Worm (Caenorhabditis elegans) whole organism, L1 larva: ENCODE results near the gene cox-18.

Source experiments
- aly-2 ChIP-seq: fragments of 150-350 bp; optimal IDR thresholded peaks from 2 replicates; lab custom pipeline; 2014; ENCODE audit warnings: missing biosample characterization, missing genetic modification characterization
- ama-1 ChIP-seq: fragments of 150-350 bp; optimal IDR thresholded peaks from 2 replicates; lab custom pipeline; 2014
- jun-1 ChIP-seq: fragments of 150-350 bp; optimal IDR thresholded peaks from 2 replicates; lab custom pipeline; 2014; ENCODE audit warnings: missing biosample characterization, missing genetic modification reagents, missing genetic modification characterization
- lin-13 ChIP-seq: fragments of 150-350 bp; optimal IDR thresholded peaks from 2 replicates; lab custom pipeline; 2014; ENCODE audit warnings: missing biosample characterization, missing genetic modification reagents, missing genetic modification characterization
- nhr-47 ChIP-seq: sonication (generic microtip); optimal IDR thresholded peaks from 2 replicates; lab custom pipeline; 2016; ENCODE audit warnings: mild to moderate bottlenecking, missing genetic modification characterization, moderate library complexity, missing compliant biosample characterization
- nhr-77 ChIP-seq: fragments of 150-350 bp; optimal IDR thresholded peaks from 2 replicates; lab custom pipeline; 2014; ENCODE audit warnings: missing biosample characterization, missing genetic modification characterization

DNA sequence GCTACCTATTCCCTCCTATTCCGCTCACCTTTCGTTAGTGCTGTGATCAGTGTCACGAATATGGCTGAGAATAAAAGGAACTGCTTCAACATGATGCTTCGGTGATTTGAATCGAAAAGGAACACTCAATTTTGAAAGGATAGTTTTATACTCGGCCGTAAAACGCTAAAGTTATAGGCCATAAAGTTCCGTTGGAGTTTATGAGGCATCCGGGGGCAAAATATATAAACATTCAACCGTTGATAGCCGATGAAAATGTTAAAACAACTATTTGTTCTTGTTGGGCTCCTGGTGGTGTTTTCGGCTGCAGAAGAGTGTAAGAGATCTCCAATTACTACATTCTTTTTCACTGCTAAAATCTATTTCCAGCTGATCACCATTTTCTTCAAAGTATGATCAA, 7.3 kb downstream of the cox-18 start, which contains the start of the genes C44B12.9 and C44B12.3:
- TF ChIP-seq ama-1 (no peak), aly-2 (tag; lab: Kevin White, UChicago) (no peak), jun-1 (tag; lab: Kevin White, UChicago) (no peak), nhr-47 (tag; lab: Kevin White, UChicago) (no peak), lin-13 (GFP tag; lab: Kevin White, UChicago) (no peak), nhr-77 (no peak)
